Worm (Caenorhabditis elegans): Measurements from ENCODE around the gene E02H1.5.

DNA sequence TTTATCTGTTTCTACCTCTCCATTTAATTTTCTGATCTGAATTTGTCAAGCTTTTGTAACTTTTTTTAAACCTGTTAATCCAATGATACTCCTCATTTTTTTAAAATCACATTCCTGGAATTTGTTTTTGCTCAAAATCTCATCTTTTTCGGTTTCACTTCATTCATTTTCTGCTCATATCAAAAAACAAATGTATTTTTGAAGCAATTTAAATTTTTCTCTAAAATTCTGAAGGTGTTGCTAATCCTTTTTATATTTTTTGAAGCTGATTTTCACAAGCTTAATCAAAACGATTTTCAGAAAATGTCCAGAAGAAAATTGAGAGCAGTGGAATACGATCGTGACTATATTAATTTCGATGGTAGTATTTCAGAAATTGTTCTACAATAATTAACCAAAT is at the start of gene E02H1.5:
- no peak for TF ChIP-seq ztf-7 (tag; optimal IDR thresholded peaks at IDR 0.05)
- no peak for TF ChIP-seq unc-39 (tag; optimal IDR thresholded peaks at IDR 0.05)
- no peak for TF ChIP-seq madf-9 (GFP tag; conservative IDR thresholded peaks at IDR 0.05)

Data from whole organism, L4 larva.